Fruit fly (Drosophila melanogaster) Kc167 (cell line): ENCODE measurements around the gene Gal.

Experiments
- Sin3A ChIP-seq: fragments of >200 bp; optimal IDR thresholded peaks from 2 replicates; lab custom pipeline; 2018; ENCODE audit warnings: missing external identifiers
- psq ChIP-seq: fragments of >200 bp; optimal IDR thresholded peaks from 2 replicates; lab custom pipeline; 2017; ENCODE audit warnings: missing external identifiers

- no peak for TF ChIP-seq psq (lab: Kevin White, UChicago)
- TF ChIP-seq Sin3A (lab: Kevin White, UChicago): no peak
Observed at dm6 chr2L:5969559-5969958, 37.1 kb downstream of the Gal start, which contains the start of gene Ucp4B.
